Worm (Caenorhabditis elegans): ENCODE measurements around the gene octr-1.

The octr-1 gene

DNA sequence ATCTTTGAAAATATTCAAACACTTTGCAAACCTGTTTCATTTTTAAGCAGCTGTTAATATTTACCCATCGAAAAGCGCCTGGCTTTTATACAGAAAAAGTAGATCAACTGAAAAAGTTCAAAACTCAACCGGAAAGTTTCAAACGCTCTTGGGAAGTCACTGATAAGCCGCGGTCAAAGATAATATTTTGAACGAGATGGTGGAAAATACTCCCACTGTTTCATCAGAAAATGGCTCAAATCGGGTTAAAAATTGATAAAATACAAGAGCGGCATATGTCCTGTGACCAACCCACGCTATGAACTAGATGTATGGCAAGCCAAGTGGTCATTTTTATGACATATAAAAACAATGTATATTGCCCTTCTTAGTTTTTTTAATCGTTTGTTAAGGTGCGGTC, 11.8 kb downstream of the octr-1 start, which contains the start of gene sulp-2 (continued):
- TF ChIP-seq odd-2 (tag; optimal IDR thresholded peaks at IDR 0.05) (no peak), unc-86 (tag; optimal IDR thresholded peaks at IDR 0.05) (no peak)

DNA sequence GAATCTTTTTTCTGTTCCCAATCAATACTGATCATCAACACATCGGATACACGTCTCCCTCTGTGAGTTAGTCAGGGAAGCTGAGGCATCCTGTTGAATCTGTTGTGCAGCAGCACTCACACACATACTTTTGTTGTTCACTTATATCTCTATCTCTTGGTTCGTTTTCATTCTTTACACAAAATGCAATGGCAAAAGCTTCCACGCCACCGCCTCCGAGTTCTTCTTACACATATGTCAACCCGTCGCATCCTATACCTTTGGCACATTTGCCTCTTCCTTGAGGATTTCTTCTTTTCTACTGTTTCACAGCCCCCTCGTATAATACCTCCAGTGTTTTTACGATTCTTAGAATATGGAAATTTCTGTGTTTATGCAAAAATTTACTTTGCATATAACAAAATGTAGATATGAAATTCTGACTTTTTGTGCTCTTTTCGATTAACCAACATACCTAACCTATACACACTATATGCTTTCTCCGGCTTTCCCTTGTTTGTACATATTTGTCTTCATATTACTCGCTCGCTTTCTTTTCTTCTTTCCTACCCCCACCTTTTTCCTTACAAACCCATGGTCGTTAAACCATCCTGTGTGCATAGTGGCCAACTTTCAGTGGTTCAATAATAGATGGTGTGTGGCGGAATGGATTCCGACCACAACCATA, 18.4 kb downstream of the octr-1 start, which contains the start of gene unc-97:
Gene unc-97 (plus strand): TSS at position 617 of the 667 bp plus-strand sequence.
- TF ChIP-seq fkh-6 (tag; optimal IDR thresholded peaks at IDR 0.05): no peak
- no peak for TF ChIP-seq npax-4 (tag; optimal IDR thresholded peaks at IDR 0.05)
- no peak for TF ChIP-seq hlh-8 (tag; optimal IDR thresholded peaks at IDR 0.05)
- TF ChIP-seq rnt-1 (tag; optimal IDR thresholded peaks at IDR 0.05): peak; percentile 33
- no peak for TF ChIP-seq pha-2 (tag; optimal IDR thresholded peaks at IDR 0.05)
- no peak for TF ChIP-seq nfya-1 (tag; optimal IDR thresholded peaks at IDR 0.05)
- no peak for TF ChIP-seq madf-2 (tag; optimal IDR thresholded peaks at IDR 0.05)
- TF ChIP-seq unc-55 (GFP tag; optimal IDR thresholded peaks at IDR 0.05): peak; percentile 36
- TF ChIP-seq unc-42 (tag; optimal IDR thresholded peaks at IDR 0.05): no peak
- no peak for TF ChIP-seq ama-1 (optimal IDR thresholded peaks at IDR 0.05)
- no peak for TF ChIP-seq ceh-6 (GFP tag; optimal IDR thresholded peaks at IDR 0.05)
- TF ChIP-seq ceh-30 (tag; optimal IDR thresholded peaks at IDR 0.05): no peak
- TF ChIP-seq ceh-18 (tag; optimal IDR thresholded peaks at IDR 0.05): peak; percentile 40

DNA sequence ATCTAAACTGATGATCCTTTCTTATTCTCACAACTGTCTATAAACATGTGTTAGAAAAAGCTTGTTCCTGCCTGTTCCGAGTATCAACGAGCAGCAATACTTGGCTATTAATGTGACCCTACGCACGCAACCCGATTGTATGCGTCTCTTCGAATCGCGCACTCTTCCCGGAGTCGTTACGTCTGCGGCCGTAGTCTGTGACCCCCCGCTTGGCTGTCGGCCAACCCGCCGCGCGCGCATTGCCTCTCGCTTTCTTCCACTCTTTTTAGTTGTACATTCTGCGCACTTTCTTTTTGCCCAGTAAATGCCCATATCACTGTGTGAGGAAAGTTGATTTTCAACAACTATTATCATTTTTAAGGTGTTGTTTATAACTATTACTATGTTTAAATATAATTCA, 19.2 kb downstream of the octr-1 start:
- TF ChIP-seq lim-6 (tag; optimal IDR thresholded peaks at IDR 0.05) (no peak), che-1 (tag; optimal IDR thresholded peaks at IDR 0.05) (no peak), K02D7.2 (tag; optimal IDR thresholded peaks at IDR 0.05) (no peak), fkh-6 (tag; optimal IDR thresholded peaks at IDR 0.05) (peak; percentile 43), ceh-19 (GFP tag; optimal IDR thresholded peaks at IDR 0.05) (peak; percentile 35), pha-2 (tag; optimal IDR thresholded peaks at IDR 0.05) (peak; percentile 28), ref-2 (tag; optimal IDR thresholded peaks at IDR 0.05) (peak; percentile 85), zip-5 (tag; optimal IDR thresholded peaks at IDR 0.05) (no peak), elt-2 (tag; optimal IDR thresholded peaks at IDR 0.05) (peak; percentile 31), ama-1 (optimal IDR thresholded peaks at IDR 0.05) (no peak), rnt-1 (tag; optimal IDR thresholded peaks at IDR 0.05) (peak; percentile 30), pax-1 (tag; optimal IDR thresholded peaks at IDR 0.05) (peak; percentile 12), C38D4.7 (GFP tag; optimal IDR thresholded peaks at IDR 0.05) (no peak), ahr-1 (tag; optimal IDR thresholded peaks at IDR 0.05) (no peak), gmeb-2 (tag; optimal IDR thresholded peaks at IDR 0.05) (no peak), odd-2 (tag; optimal IDR thresholded peaks at IDR 0.05) (no peak), ceh-34 (tag; optimal IDR thresholded peaks at IDR 0.05) (peak; percentile 64), ceh-18 (tag; optimal IDR thresholded peaks at IDR 0.05) (peak; percentile 49), ceh-2 (tag; optimal IDR thresholded peaks at IDR 0.05) (peak; percentile 61), hlh-30 (tag; optimal IDR thresholded peaks at IDR 0.05; ENCODE audit: insufficient read depth) (peak; percentile 10), ceh-22 (tag; optimal IDR thresholded peaks at IDR 0.05) (no peak), K09A11.1 (tag; optimal IDR thresholded peaks at IDR 0.05; ENCODE audit: insufficient read depth) (no peak), fax-1 (tag; optimal IDR thresholded peaks at IDR 0.05) (peak; percentile 34), nhr-232 (tag; optimal IDR thresholded peaks at IDR 0.05) (no peak), hlh-6 (tag; optimal IDR thresholded peaks at IDR 0.05) (peak; percentile 40), unc-3 (GFP tag; conservative IDR thresholded peaks at IDR 0.05) (no peak), unc-3 (tag; optimal IDR thresholded peaks at IDR 0.05) (no peak), dmd-4 (tag; optimal IDR thresholded peaks at IDR 0.05; ENCODE audit: borderline replicate concordance) (no peak), ceh-24 (tag; optimal IDR thresholded peaks at IDR 0.05) (no peak), ztf-16 (tag; optimal IDR thresholded peaks at IDR 0.05) (no peak), ceh-45 (GFP tag; IDR thresholded peaks at IDR 0.05) (no peak), ceh-9 (tag; optimal IDR thresholded peaks at IDR 0.05) (no peak), sdc-2 (tag; optimal IDR thresholded peaks at IDR 0.05) (peak; percentile 65), tbx-2 (tag; optimal IDR thresholded peaks at IDR 0.05) (peak; percentile 71), pag-3 (tag; optimal IDR thresholded peaks at IDR 0.05; ENCODE audit: borderline replicate concordance) (peak; percentile 9), tbx-7 (tag; optimal IDR thresholded peaks at IDR 0.05) (peak; percentile 3), hlh-13 (GFP tag; optimal IDR thresholded peaks at IDR 0.05) (no peak), nfya-1 (tag; optimal IDR thresholded peaks at IDR 0.05) (peak; percentile 37), ceh-48 (tag; optimal IDR thresholded peaks at IDR 0.05) (no peak), sox-2 (GFP tag; IDR thresholded peaks at IDR 0.05) (no peak), unc-55 (GFP tag; optimal IDR thresholded peaks at IDR 0.05) (no peak)
